Fruit fly (Drosophila melanogaster): ENCODE results near the gene Cep164.

DNA sequence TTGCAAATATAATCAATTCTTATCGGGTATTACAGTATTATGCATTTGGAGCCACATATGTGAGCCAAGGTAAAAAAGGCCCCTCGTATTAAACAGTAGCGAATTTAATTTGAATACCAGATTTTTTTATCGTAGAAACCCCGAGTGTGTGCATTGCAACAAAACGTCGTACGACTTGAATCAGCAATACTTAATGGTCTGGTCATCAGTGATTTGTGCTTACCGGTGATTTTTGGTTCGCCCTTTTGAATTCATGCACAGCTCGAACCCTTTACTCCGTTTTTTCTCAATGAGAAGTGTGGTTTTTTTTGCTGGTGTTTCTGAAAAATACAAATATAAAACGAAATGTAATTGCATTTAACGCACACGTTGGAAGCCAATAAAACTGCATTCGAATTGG, 6.9 kb upstream of the Cep164 start:
- TF ChIP-seq CG8478 (optimal IDR thresholded peaks at IDR 0.05): no peak
- TF ChIP-seq CTCF (optimal IDR thresholded peaks at IDR 0.05): no peak
